Fruit fly (Drosophila melanogaster) whole organism, embryonic: ENCODE measurements around the gene Shawn.

Experiments
- Ada2b ChIP-seq: fragments of 200-800 bp; sonication (Bioruptor generic); IDR thresholded peaks from 2 replicates; pipeline ENCODE4 v1.3.6; 2022; ENCODE audit warnings: missing biosample characterization, missing genetic modification characterization
- Bteb2 ChIP-seq: fragments of 200-800 bp; sonication (Bioruptor generic); optimal IDR thresholded peaks from 2 replicates; lab custom pipeline; 2016; ENCODE audit warnings: missing biosample characterization, missing genetic modification characterization
- CG10209 ChIP-seq: fragments of 200-800 bp; sonication (Bioruptor generic); optimal IDR thresholded peaks from 3 replicates; lab custom pipeline; 2017; ENCODE audit warnings: missing biosample characterization, mild to moderate bottlenecking, missing genetic modification characterization, missing genetic modification reagents
- CG10274 ChIP-seq: fragments of 200-800 bp; sonication (Bioruptor generic); optimal IDR thresholded peaks from 3 replicates; lab custom pipeline; 2017; ENCODE audit warnings: missing biosample characterization, mild to moderate bottlenecking, missing genetic modification characterization
- CG13775 ChIP-seq: fragments of 200-800 bp; sonication (Bioruptor generic); optimal IDR thresholded peaks from 3 replicates; lab custom pipeline; 2017; ENCODE audit warnings: missing biosample characterization, mild to moderate bottlenecking, missing genetic modification characterization
- CG15011 ChIP-seq: fragments of 200-800 bp; sonication (Bioruptor generic); optimal IDR thresholded peaks from 3 replicates; lab custom pipeline; 2018; ENCODE audit warnings: missing biosample characterization, mild to moderate bottlenecking, missing genetic modification characterization
- CG15514 ChIP-seq: fragments of 200-800 bp; sonication (Bioruptor generic); optimal IDR thresholded peaks from 3 replicates; lab custom pipeline; 2017; ENCODE audit warnings: missing biosample characterization, missing genetic modification characterization, mild to moderate bottlenecking, moderate library complexity, missing genetic modification reagents
- CG17829 ChIP-seq: fragments of 200-800 bp; optimal IDR thresholded peaks from 2 replicates; lab custom pipeline; 2019; ENCODE audit warnings: missing biosample characterization, mild to moderate bottlenecking, missing genetic modification characterization, moderate library complexity
- CG4360 ChIP-seq: fragments of 200-800 bp; sonication (Bioruptor generic); IDR thresholded peaks from 2 replicates; pipeline ENCODE4 v1.3.6; 2022; ENCODE audit warnings: missing biosample characterization, missing genetic modification characterization
- CG4424 ChIP-seq: fragments of 200-800 bp; sonication (Bioruptor generic); optimal IDR thresholded peaks from 3 replicates; lab custom pipeline; 2016; ENCODE audit warnings: missing biosample characterization, missing genetic modification characterization
- CG5245 ChIP-seq: fragments of 200-800 bp; sonication (Bioruptor generic); optimal IDR thresholded peaks from 3 replicates; lab custom pipeline; 2016; ENCODE audit warnings: missing biosample characterization, missing genetic modification characterization
- CG6765 ChIP-seq: fragments of 200-800 bp; sonication (Bioruptor generic); optimal IDR thresholded peaks from 3 replicates; lab custom pipeline; 2017; ENCODE audit warnings: missing biosample characterization, mild to moderate bottlenecking, missing genetic modification characterization
- CG6854 ChIP-seq: fragments of 200-800 bp; sonication (Bioruptor generic); optimal IDR thresholded peaks from 3 replicates; lab custom pipeline; 2017; ENCODE audit warnings: missing biosample characterization, mild to moderate bottlenecking, missing genetic modification characterization
- CG7372 ChIP-seq: fragments of 200-800 bp; sonication (Bioruptor generic); IDR thresholded peaks from 2 replicates; pipeline ENCODE4 v1.3.6; 2022; ENCODE audit warnings: missing biosample characterization, missing genetic modification characterization
- CG8089 ChIP-seq: fragments of 200-800 bp; sonication (Bioruptor generic); optimal IDR thresholded peaks from 3 replicates; lab custom pipeline; 2016; ENCODE audit warnings: missing biosample characterization, missing genetic modification characterization
- CG8359 ChIP-seq: fragments of 200-800 bp; sonication (Bioruptor generic); optimal IDR thresholded peaks from 2 replicates; lab custom pipeline; 2017; ENCODE audit warnings: missing biosample characterization, mild to moderate bottlenecking, missing genetic modification characterization, borderline replicate concordance
- CG8388 ChIP-seq: fragments of 200-800 bp; sonication (Bioruptor generic); optimal IDR thresholded peaks from 2 replicates; lab custom pipeline; 2019; ENCODE audit warnings: missing biosample characterization, mild to moderate bottlenecking, missing genetic modification characterization, moderate library complexity
- CG8765 ChIP-seq: fragments of 200-800 bp; sonication (Bioruptor generic); IDR thresholded peaks from 2 replicates; pipeline ENCODE4 v1.3.6; 2022; ENCODE audit warnings: missing biosample characterization, missing genetic modification characterization
- Doc2 ChIP-seq: fragments of 200-800 bp; sonication (Bioruptor generic); IDR thresholded peaks from 2 replicates; pipeline ENCODE4 v1.3.6; 2022; ENCODE audit warnings: missing biosample characterization, missing genetic modification characterization
- E2f2 ChIP-seq: fragments of 200-800 bp; sonication (Bioruptor generic); IDR thresholded peaks from 2 replicates; pipeline ENCODE4 v1.3.6; 2022; ENCODE audit warnings: missing biosample characterization, missing genetic modification characterization
- ERR ChIP-seq: fragments of 200-800 bp; sonication (Bioruptor generic); optimal IDR thresholded peaks from 2 replicates; lab custom pipeline; 2016; ENCODE audit warnings: missing biosample characterization, missing genetic modification characterization
- Ets65A ChIP-seq: fragments of 200-800 bp; sonication (Bioruptor generic); peaks from one replicate; lab custom pipeline; 2016; ENCODE audit warnings: missing biosample characterization, missing genetic modification characterization
- Fer2 ChIP-seq: fragments of 200-800 bp; sonication (Bioruptor generic); optimal IDR thresholded peaks from 2 replicates; lab custom pipeline; 2018; ENCODE audit warnings: missing biosample characterization, mild to moderate bottlenecking, missing genetic modification characterization, moderate library complexity
- HmgZ ChIP-seq: fragments of 200-800 bp; sonication (Bioruptor generic); optimal IDR thresholded peaks from 2 replicates; lab custom pipeline; 2018; ENCODE audit warnings: missing biosample characterization, mild to moderate bottlenecking, missing genetic modification characterization
- Lpt ChIP-seq: fragments of >200 bp; optimal IDR thresholded peaks from 2 replicates; lab custom pipeline; 2018; ENCODE audit warnings: missing biosample characterization, missing genetic modification characterization
- Myb ChIP-seq: fragments of 200-800 bp; sonication (Bioruptor generic); optimal IDR thresholded peaks from 2 replicates; lab custom pipeline; 2016; ENCODE audit warnings: missing biosample characterization, missing genetic modification characterization
- NFAT ChIP-seq: fragments of 200-800 bp; sonication (Bioruptor generic); IDR thresholded peaks from 2 replicates; pipeline ENCODE4 v1.3.6; 2022; ENCODE audit warnings: missing biosample characterization, missing genetic modification characterization
- NfI ChIP-seq: fragments of 200-800 bp; sonication (Bioruptor generic); optimal IDR thresholded peaks from 3 replicates; lab custom pipeline; 2018; ENCODE audit warnings: missing biosample characterization, mild to moderate bottlenecking, missing genetic modification characterization, moderate library complexity
- Taf1 ChIP-seq: fragments of 200-800 bp; sonication (Bioruptor generic); IDR thresholded peaks from 2 replicates; pipeline ENCODE4 v1.3.6; 2022; ENCODE audit warnings: missing biosample characterization, missing genetic modification characterization
- YL-1 ChIP-seq: fragments of 200-800 bp; sonication (Bioruptor generic); optimal IDR thresholded peaks from 3 replicates; lab custom pipeline; 2017; ENCODE audit warnings: missing biosample characterization, mild to moderate bottlenecking, missing genetic modification characterization
- amos ChIP-seq: fragments of 200-800 bp; sonication (Bioruptor generic); IDR thresholded peaks from 2 replicates; pipeline ENCODE4 v1.3.6; 2022; ENCODE audit warnings: missing biosample characterization, missing genetic modification characterization; ENCODE audit not compliant: partially characterized antibody
- bowl ChIP-seq: fragments of 200-800 bp; sonication (Bioruptor generic); IDR thresholded peaks from 2 replicates; pipeline ENCODE4 v1.3.6; 2022; ENCODE audit warnings: missing biosample characterization, missing genetic modification characterization
- caup ChIP-seq: fragments of 200-800 bp; sonication (Bioruptor generic); optimal IDR thresholded peaks from 3 replicates; lab custom pipeline; 2017; ENCODE audit warnings: missing biosample characterization, mild to moderate bottlenecking, missing genetic modification characterization, moderate library complexity; ENCODE audit not compliant: severe bottlenecking
- ci ChIP-seq: fragments of 200-800 bp; sonication (Bioruptor generic); IDR thresholded peaks from 3 replicates; pipeline ENCODE4 v1.3.6; 2022; ENCODE audit warnings: missing biosample characterization, missing genetic modification characterization
- crc ChIP-seq: fragments of 200-800 bp; sonication (Bioruptor generic); optimal IDR thresholded peaks from 2 replicates; lab custom pipeline; 2016; ENCODE audit warnings: missing biosample characterization, missing genetic modification characterization
- crp ChIP-seq, 2 experiments: fragments of 200-800 bp; sonication (Bioruptor generic); optimal IDR thresholded peaks; 2 replicates in 1 of 2; 3 replicates in 1 of 2; lab custom pipeline; 2017; ENCODE audit warnings: missing biosample characterization in 2 of 2, missing genetic modification characterization in 2 of 2, mild to moderate bottlenecking in 1 of 2, moderate library complexity in 1 of 2
- esg ChIP-seq: fragments of 200-800 bp; sonication (Bioruptor generic); conservative IDR thresholded peaks from 2 replicates; pipeline ENCODE4 v1.3.6; 2022; ENCODE audit warnings: missing biosample characterization, missing genetic modification characterization
- ewg ChIP-seq: fragments of 200-800 bp; sonication (Bioruptor generic); optimal IDR thresholded peaks from 3 replicates; lab custom pipeline; 2017; ENCODE audit warnings: mild to moderate bottlenecking, missing biosample characterization, missing genetic modification reagents, missing genetic modification characterization
- fru ChIP-seq: fragments of >200 bp; optimal IDR thresholded peaks from 2 replicates; lab custom pipeline; 2017
- gcm2 ChIP-seq: fragments of 200-800 bp; sonication (Bioruptor generic); optimal IDR thresholded peaks from 2 replicates; lab custom pipeline; 2016; ENCODE audit warnings: missing biosample characterization, missing genetic modification characterization
- grau ChIP-seq: fragments of 200-800 bp; optimal IDR thresholded peaks from 3 replicates; lab custom pipeline; 2019; ENCODE audit warnings: missing biosample characterization, mild to moderate bottlenecking, missing genetic modification characterization, moderate library complexity
- ind ChIP-seq: fragments of 200-800 bp; sonication (Bioruptor generic); optimal IDR thresholded peaks from 3 replicates; lab custom pipeline; 2016; ENCODE audit warnings: missing biosample characterization, missing genetic modification characterization
- jumu ChIP-seq: fragments of 200-800 bp; sonication (Bioruptor generic); optimal IDR thresholded peaks from 3 replicates; lab custom pipeline; 2016; ENCODE audit warnings: missing biosample characterization, missing genetic modification characterization
- lilli ChIP-seq: fragments of 200-800 bp; sonication (Bioruptor generic); optimal IDR thresholded peaks from 3 replicates; lab custom pipeline; 2016; ENCODE audit warnings: missing biosample characterization, missing genetic modification characterization
- mam ChIP-seq: fragments of 200-800 bp; sonication (Bioruptor generic); optimal IDR thresholded peaks from 3 replicates; lab custom pipeline; 2016; ENCODE audit warnings: missing biosample characterization, missing genetic modification characterization
- sc ChIP-seq, 3 experiments: fragments of >200 bp in 2 of 3; fragments of 200-800 bp in 1 of 3; sonication (Bioruptor generic) in 1 of 3; optimal IDR thresholded peaks; 2 replicates in 2 of 3; 3 replicates in 1 of 3; lab custom pipeline; 2017; ENCODE audit warnings: mild to moderate bottlenecking in 1 of 3, missing biosample characterization in 1 of 3, missing genetic modification characterization in 1 of 3, missing genetic modification reagents in 1 of 3
- sens ChIP-seq: fragments of 200-800 bp; sonication (Bioruptor generic); peaks from one replicate; lab custom pipeline; 2016; ENCODE audit warnings: missing biosample characterization, missing genetic modification characterization
- ssp ChIP-seq: fragments of 200-800 bp; sonication (Bioruptor generic); IDR thresholded peaks from 2 replicates; pipeline ENCODE4 v1.3.6; 2022; ENCODE audit warnings: missing biosample characterization, missing genetic modification characterization
- ttk ChIP-seq: fragments of 200-800 bp; sonication (Bioruptor generic); IDR thresholded peaks from 2 replicates; pipeline ENCODE4 v2.1.2; 2022; ENCODE audit warnings: missing biosample characterization, missing genetic modification characterization
- vvl ChIP-seq: fragments of 200-800 bp; sonication (Bioruptor generic); IDR thresholded peaks from 2 replicates; pipeline ENCODE4 v1.3.6; 2022; ENCODE audit warnings: missing biosample characterization, missing genetic modification characterization
- zen2 ChIP-seq: fragments of 200-800 bp; sonication (Bioruptor generic); IDR thresholded peaks from 3 replicates; pipeline ENCODE4 v1.3.6; 2022; ENCODE audit warnings: missing biosample characterization, missing genetic modification characterization; ENCODE audit not compliant: partially characterized antibody

Shawn gene

DNA sequence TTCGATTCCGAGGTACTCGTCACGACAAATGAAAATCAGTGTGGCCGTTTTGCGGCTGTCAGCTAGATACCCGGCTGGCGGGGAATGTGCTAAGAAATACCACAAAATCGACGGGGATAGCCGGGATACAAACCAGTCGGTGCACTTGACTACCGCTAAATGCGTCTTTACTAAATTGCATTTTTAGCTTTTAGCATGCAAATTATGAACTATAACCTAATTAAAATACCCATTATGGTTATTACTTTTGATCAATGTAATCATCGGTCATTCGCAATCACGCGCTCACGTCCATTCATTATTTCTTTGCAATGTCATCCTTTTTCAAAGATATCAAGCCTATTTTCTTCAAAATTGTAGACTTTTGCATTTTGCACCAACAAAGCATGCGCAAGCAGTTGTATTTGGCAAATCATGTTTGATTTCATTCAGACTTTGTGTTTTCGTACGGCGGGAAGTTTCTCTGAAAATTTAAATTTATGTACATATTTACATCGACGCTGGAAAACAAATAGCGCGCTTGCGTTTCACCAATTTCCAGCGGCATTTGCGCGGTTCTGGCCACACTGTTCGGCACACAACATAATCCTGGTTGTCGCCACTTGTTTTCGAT, 27.1 kb downstream of the Shawn start, which contains the start of gene Rcd-1 (continued):
- no peak for TF ChIP-seq CG13775 (GFP tag; lab: Kevin White, UChicago)
- no peak for TF ChIP-seq HmgZ (tag; lab: Kevin White, UChicago)
- no peak for TF ChIP-seq CG6765 (GFP tag; lab: Kevin White, UChicago)
- no peak for TF ChIP-seq NfI (GFP tag; lab: Kevin White, UChicago)
- no peak for TF ChIP-seq NFAT (GFP tag; lab: Robert Waterston, UW)
- TF ChIP-seq CG4424 (GFP tag; lab: Kevin White, UChicago), result no peak
- TF ChIP-seq amos (GFP tag; lab: Robert Waterston, UW), result no peak; the same call in 1 of the 2 replicates
- TF ChIP-seq Doc2 (GFP tag; lab: Robert Waterston, UW), result no peak
- TF ChIP-seq Taf1 (GFP tag; lab: Robert Waterston, UW), result no peak
- TF ChIP-seq Lpt, result no peak
- TF ChIP-seq Fer2 (tag; lab: Kevin White, UChicago), result no peak
- TF ChIP-seq ERR, result no peak
- no peak for TF ChIP-seq Ada2b (GFP tag; lab: Robert Waterston, UW)
- TF ChIP-seq CG7372 (GFP tag; lab: Robert Waterston, UW), result no peak
- no peak for TF ChIP-seq CG17829 (tag; lab: Kevin White, UChicago)
- no peak for TF ChIP-seq CG8388
- peak; percentile 36 for TF ChIP-seq CG15514
- no peak for TF ChIP-seq CG8359 (GFP tag; lab: Kevin White, UChicago)
- no peak for TF ChIP-seq YL-1 (GFP tag; lab: Kevin White, UChicago)
- TF ChIP-seq crp (GFP tag; optimal IDR thresholded peaks at IDR 0.05; lab: Kevin White, UChicago), result no peak
- TF ChIP-seq vvl, result peak; percentile 49; the same call in 1 of the 2 replicates
- TF ChIP-seq ind (GFP tag; lab: Kevin White, UChicago), result no peak
- TF ChIP-seq esg (GFP tag; lab: Robert Waterston, UW), result no peak
- peak; percentile 14 for TF ChIP-seq Myb
- no peak for TF ChIP-seq CG10209 (GFP tag; lab: Kevin White, UChicago)
- TF ChIP-seq fru (lab: Kevin White, UChicago), result no peak
- no peak for TF ChIP-seq Bteb2 (GFP tag; lab: Kevin White, UChicago)
- peak; percentile 66 for TF ChIP-seq sens (GFP tag; lab: Kevin White, UChicago)
- TF ChIP-seq CG5245 (GFP tag; lab: Kevin White, UChicago), result no peak
- TF ChIP-seq sc (optimal IDR thresholded peaks at IDR 0.05; lab: Kevin White, UChicago), result no peak
- no peak for TF ChIP-seq sc (GFP tag; optimal IDR thresholded peaks at IDR 0.05; lab: Kevin White, UChicago)
- TF ChIP-seq gcm2 (GFP tag; lab: Kevin White, UChicago), result no peak
- TF ChIP-seq ssp (GFP tag; lab: Robert Waterston, UW), result no peak
- no peak for TF ChIP-seq CG6854 (GFP tag; lab: Kevin White, UChicago)
- no peak for TF ChIP-seq grau (tag; lab: Kevin White, UChicago)
- TF ChIP-seq CG10274 (GFP tag; lab: Kevin White, UChicago), result no peak
- TF ChIP-seq CG8765 (GFP tag; lab: Robert Waterston, UW), result no peak
- no peak for TF ChIP-seq zen2 (GFP tag; lab: Robert Waterston, UW)
- TF ChIP-seq Ets65A, result no peak
- peak; percentile 57 for TF ChIP-seq E2f2 (GFP tag; lab: Robert Waterston, UW)
- TF ChIP-seq CG8089 (GFP tag; lab: Kevin White, UChicago), result no peak
- peak; percentile 63 for TF ChIP-seq ewg (GFP tag; lab: Kevin White, UChicago)
- TF ChIP-seq caup (GFP tag; lab: Kevin White, UChicago), result no peak
- TF ChIP-seq jumu (GFP tag; lab: Kevin White, UChicago), result no peak
- TF ChIP-seq ci (GFP tag; lab: Robert Waterston, UW), result no peak
- no peak for TF ChIP-seq bowl (GFP tag; lab: Robert Waterston, UW)
- no peak for TF ChIP-seq mam
- no peak for TF ChIP-seq CG4360 (GFP tag; lab: Robert Waterston, UW)
- no peak for TF ChIP-seq crc
- TF ChIP-seq ttk (GFP tag; lab: Robert Waterston, UW), result no peak
- no peak for TF ChIP-seq CG15011 (GFP tag; lab: Kevin White, UChicago)
- no peak for TF ChIP-seq lilli (GFP tag; lab: Kevin White, UChicago)
